Worm (Caenorhabditis elegans) whole organism, dauer: ENCODE data around the gene nyn-3.

Experiments
- unc-62 ChIP-seq: sonication (generic microtip); optimal IDR thresholded peaks from 2 replicates; lab custom pipeline; 2017; ENCODE audit warnings: missing biosample characterization, missing genetic modification reagents, missing genetic modification characterization

Gene nyn-3

ce11 chrII:6259867-6260266 lies 32.6 kb downstream of the nyn-3 start, which contains the start of gene F13H8.11:
TSS of gene F13H8.11 (minus strand) at chrII:6260021.
- no peak for TF ChIP-seq unc-62 (GFP tag; lab: Kevin White, UChicago)

ce11 chrII:6257220-6257877 lies 35.1 kb downstream of the nyn-3 start:
- TF ChIP-seq unc-62 (GFP tag; lab: Kevin White, UChicago), result no peak

- no peak for TF ChIP-seq unc-62 (GFP tag; lab: Kevin White, UChicago)
Observed at ce11 chrII:6256024-6256423, 36.4 kb downstream of the nyn-3 start, which contains the start of gene F13H8.5. TSS of gene F13H8.5 (minus strand) at chrII:6256124.

- no peak for TF ChIP-seq unc-62 (GFP tag; lab: Kevin White, UChicago)
Observed at ce11 chrII:6252707-6253106, 39.7 kb downstream of the nyn-3 start.

ce11 chrII:6250782-6251461 lies 41.5 kb downstream of the nyn-3 start, which contains the start of gene phb-2:
TSS of gene phb-2 (plus strand) at chrII:6251411.
- no peak for TF ChIP-seq unc-62 (GFP tag; lab: Kevin White, UChicago)

- TF ChIP-seq unc-62 (GFP tag; lab: Kevin White, UChicago), result no peak
Observed at ce11 chrII:6248503-6248902, 43.9 kb downstream of the nyn-3 start.

- no peak for TF ChIP-seq unc-62 (GFP tag; lab: Kevin White, UChicago)
Observed at ce11 chrII:6248029-6248428, 44.4 kb downstream of the nyn-3 start.

- no peak for TF ChIP-seq unc-62 (GFP tag; lab: Kevin White, UChicago)
Observed at ce11 chrII:6247011-6247410, 45.4 kb downstream of the nyn-3 start, which contains the start of gene T24H7.2. TSS of gene T24H7.2 (plus strand) at chrII:6247311.

- TF ChIP-seq unc-62 (GFP tag; lab: Kevin White, UChicago), result no peak
Observed at ce11 chrII:6246054-6246453, 46.4 kb downstream of the nyn-3 start, which contains the start of gene lelo-1. TSS of gene lelo-1 (plus strand) at chrII:6246354.

ce11 chrII:6245199-6245702 lies 47.2 kb downstream of the nyn-3 start, which contains the start of gene blos-4:
TSS of gene blos-4 (plus strand) at chrII:6245249.
- no peak for TF ChIP-seq unc-62 (GFP tag; lab: Kevin White, UChicago)

- TF ChIP-seq unc-62 (GFP tag; lab: Kevin White, UChicago), result no peak
Observed at ce11 chrII:6244171-6244570, 48.3 kb downstream of the nyn-3 start, which contains the start of gene tat-4. TSS of gene tat-4 (minus strand) at chrII:6244287.

ce11 chrII:6241758-6242157 lies 50.7 kb downstream of the nyn-3 start, which contains the start of gene T24H7.8:
TSS of gene T24H7.8 (plus strand) at chrII:6242058.
- no peak for TF ChIP-seq unc-62 (GFP tag; lab: Kevin White, UChicago)
